Worm (Caenorhabditis elegans) whole organism, L4 larva: ENCODE measurements around the gene T04C9.3.

Experiments used
- T26A8.4 ChIP-seq: fragments of 200-800 bp; sonication (Bioruptor generic); IDR thresholded peaks from 2 replicates; pipeline ENCODE4 v1.3.6; 2022; ENCODE audit warnings: missing genetic modification characterization, missing compliant biosample characterization
- Y105C5A.15 ChIP-seq: fragments of 200-800 bp; sonication (Bioruptor generic); IDR thresholded peaks from 2 replicates; pipeline ENCODE4 v1.3.6; 2022; ENCODE audit warnings: missing genetic modification characterization, missing compliant biosample characterization
- aha-1 ChIP-seq: fragments of 150-350 bp; peaks from one replicate; lab custom pipeline; 2014; ENCODE audit warnings: missing biosample characterization, missing genetic modification characterization
- ceh-20 ChIP-seq: fragments of 200-800 bp; sonication (Bioruptor generic); IDR thresholded peaks from 2 replicates; pipeline ENCODE4 v1.3.6; 2022; ENCODE audit warnings: missing genetic modification reagents, missing genetic modification characterization, missing compliant biosample characterization
- ceh-44 ChIP-seq: fragments of 200-800 bp; sonication (Bioruptor generic); IDR thresholded peaks from 2 replicates; pipeline ENCODE4 v1.3.6; 2022; ENCODE audit warnings: missing genetic modification reagents, missing genetic modification characterization, missing compliant biosample characterization
- ctbp-1 ChIP-seq: fragments of 200-800 bp; sonication (Bioruptor generic); IDR thresholded peaks from 2 replicates; pipeline ENCODE4 v1.3.6; 2022; ENCODE audit warnings: missing genetic modification reagents, missing genetic modification characterization, missing compliant biosample characterization
- daf-12 ChIP-seq: fragments of 150-350 bp; optimal IDR thresholded peaks from 2 replicates; lab custom pipeline; 2014; ENCODE audit warnings: missing biosample characterization, missing genetic modification reagents, missing genetic modification characterization
- daf-16 ChIP-seq, 3 experiments: sonication (generic microtip); optimal IDR thresholded peaks; 2 replicates each; lab custom pipeline; 2016 to 2017; ENCODE audit warnings: missing genetic modification characterization in 3 of 3, missing genetic modification reagents in 3 of 3, mild to moderate bottlenecking in 2 of 3, missing compliant biosample characterization in 2 of 3, missing biosample characterization in 1 of 3, moderate library complexity in 1 of 3
- dmd-6 ChIP-seq: fragments of 200-800 bp; sonication (Bioruptor generic); IDR thresholded peaks from 2 replicates; pipeline ENCODE4 v1.3.6; 2022; ENCODE audit warnings: missing genetic modification reagents, missing genetic modification characterization, missing compliant biosample characterization
- dve-1 ChIP-seq: sonication (generic microtip); optimal IDR thresholded peaks from 2 replicates; lab custom pipeline; 2017; ENCODE audit warnings: antibody characterized with exemption, mild to moderate bottlenecking, missing genetic modification characterization, missing compliant biosample characterization; ENCODE audit not compliant: insufficient read depth
- egl-43 ChIP-seq: fragments of 200-800 bp; sonication (Bioruptor generic); IDR thresholded peaks from 2 replicates; pipeline ENCODE4 v1.3.6; 2022; ENCODE audit warnings: missing genetic modification reagents, missing genetic modification characterization, missing compliant biosample characterization
- fkh-10 ChIP-seq: fragments of 150-350 bp; optimal IDR thresholded peaks from 2 replicates; lab custom pipeline; 2014; ENCODE audit warnings: missing biosample characterization, missing genetic modification reagents, missing genetic modification characterization
- fos-1 ChIP-seq: fragments of 150-350 bp; optimal IDR thresholded peaks from 2 replicates; lab custom pipeline; 2014; ENCODE audit warnings: missing biosample characterization, missing genetic modification characterization
- gei-8 ChIP-seq: fragments of 200-800 bp; sonication (Bioruptor generic); optimal IDR thresholded peaks from 2 replicates; lab custom pipeline; 2018; ENCODE audit warnings: mild to moderate bottlenecking, missing genetic modification characterization, missing compliant biosample characterization
- hif-1 ChIP-seq, 2 experiments: sonication (generic microtip); optimal IDR thresholded peaks; 2 replicates each; lab custom pipeline; 2016 to 2017; ENCODE audit warnings: missing compliant biosample characterization in 2 of 2, missing genetic modification characterization in 2 of 2, missing genetic modification reagents in 2 of 2, missing genotype in 2 of 2, mild to moderate bottlenecking in 1 of 2
- hlh-11 ChIP-seq: fragments of 200-800 bp; sonication (Bioruptor generic); optimal IDR thresholded peaks from 2 replicates; lab custom pipeline; 2018; ENCODE audit warnings: mild to moderate bottlenecking, missing genetic modification characterization, missing compliant biosample characterization
- hlh-30 ChIP-seq: sonication (generic microtip); optimal IDR thresholded peaks from 2 replicates; lab custom pipeline; 2017; ENCODE audit warnings: antibody characterized with exemption, mild to moderate bottlenecking, missing genetic modification characterization, missing compliant biosample characterization; ENCODE audit not compliant: insufficient read depth
- hmg-1.1 ChIP-seq: fragments of 200-800 bp; sonication (Bioruptor generic); IDR thresholded peaks from 2 replicates; pipeline ENCODE4 v1.3.6; 2022; ENCODE audit warnings: missing genetic modification reagents, missing genetic modification characterization, missing compliant biosample characterization
- jun-1 ChIP-seq: fragments of 150-350 bp; optimal IDR thresholded peaks from 2 replicates; lab custom pipeline; 2014; ENCODE audit warnings: missing biosample characterization, missing genetic modification reagents, missing genetic modification characterization
- lin-13 ChIP-seq: fragments of 150-350 bp; optimal IDR thresholded peaks from 2 replicates; lab custom pipeline; 2014; ENCODE audit warnings: missing biosample characterization, missing genetic modification reagents, missing genetic modification characterization
- lin-29 ChIP-seq: fragments of 200-800 bp; sonication (Bioruptor generic); IDR thresholded peaks from 2 replicates; pipeline ENCODE4 v1.3.6; 2022; ENCODE audit warnings: missing genetic modification reagents, missing genetic modification characterization, missing compliant biosample characterization
- lin-39 ChIP-seq: fragments of 150-350 bp; optimal IDR thresholded peaks from 2 replicates; lab custom pipeline; 2014; ENCODE audit warnings: missing biosample characterization, missing genetic modification reagents, missing genetic modification characterization
- lsy-2 ChIP-seq, 2 experiments: fragments of 150-350 bp in 1 of 2; sonication (generic microtip) in 1 of 2; optimal IDR thresholded peaks; 2 replicates each; lab custom pipeline; 2014 to 2017; ENCODE audit warnings: missing biosample characterization in 2 of 2, missing genetic modification characterization in 2 of 2
- mep-1 ChIP-seq: fragments of 150-350 bp; sonication (generic microtip); optimal IDR thresholded peaks from 3 replicates; lab custom pipeline; 2014; ENCODE audit warnings: missing biosample characterization, missing genetic modification characterization
- mes-2 ChIP-seq: sonication (generic microtip); optimal IDR thresholded peaks from 2 replicates; lab custom pipeline; 2016; ENCODE audit warnings: missing genotype, mild to moderate bottlenecking, missing genetic modification characterization, missing compliant biosample characterization; ENCODE audit not compliant: poor library complexity, severe bottlenecking
- nhr-102 ChIP-seq: sonication (generic microtip); optimal IDR thresholded peaks from 2 replicates; lab custom pipeline; 2016; ENCODE audit warnings: mild to moderate bottlenecking, missing genetic modification characterization, moderate library complexity, missing compliant biosample characterization
- nhr-11 ChIP-seq: fragments of 150-350 bp; optimal IDR thresholded peaks from 2 replicates; lab custom pipeline; 2014; ENCODE audit warnings: missing biosample characterization, missing genetic modification characterization
- pha-4 ChIP-seq, 2 experiments: fragments of 150-350 bp in 1 of 2; fragments of 200-800 bp in 1 of 2; sonication (Bioruptor generic) in 1 of 2; IDR thresholded peaks in 1 of 2; optimal IDR thresholded peaks in 1 of 2; 2 replicates each; pipeline versions ENCODE4 v1.3.6 to Lab custom; 2014 to 2022; ENCODE audit warnings: missing genetic modification characterization in 2 of 2, missing genetic modification reagents in 2 of 2, missing biosample characterization in 1 of 2, missing compliant biosample characterization in 1 of 2
- php-3 ChIP-seq: fragments of 200-800 bp; sonication (Bioruptor generic); IDR thresholded peaks from 2 replicates; pipeline ENCODE4 v1.3.6; 2022; ENCODE audit warnings: missing genetic modification reagents, missing genetic modification characterization, missing compliant biosample characterization
- rbr-2 ChIP-seq: sonication (generic microtip); optimal IDR thresholded peaks from 2 replicates; lab custom pipeline; 2016; ENCODE audit warnings: missing genotype, missing genetic modification characterization, missing compliant biosample characterization
- set-16 ChIP-seq: fragments of 200-800 bp; sonication (Bioruptor generic); IDR thresholded peaks from 2 replicates; pipeline ENCODE4 v1.3.6; 2022; ENCODE audit warnings: missing genetic modification reagents, missing genetic modification characterization, missing compliant biosample characterization
- snpc-1.2 ChIP-seq: fragments of 200-800 bp; sonication (Bioruptor generic); IDR thresholded peaks from 2 replicates; pipeline ENCODE4 v1.3.6; 2022; ENCODE audit warnings: missing genetic modification reagents, missing genetic modification characterization, missing compliant biosample characterization
- tag-97 ChIP-seq: fragments of 200-800 bp; sonication (Bioruptor generic); IDR thresholded peaks from 2 replicates; pipeline ENCODE4 v1.3.6; 2022; ENCODE audit warnings: missing genetic modification characterization, missing compliant biosample characterization
- tra-1 ChIP-seq: fragments of 200-800 bp; sonication (Bioruptor generic); IDR thresholded peaks from 2 replicates; pipeline ENCODE4 v1.3.6; 2022; ENCODE audit warnings: missing genetic modification reagents, missing genetic modification characterization, missing compliant biosample characterization
- unc-130 ChIP-seq: sonication (generic microtip); optimal IDR thresholded peaks from 2 replicates; lab custom pipeline; 2016; ENCODE audit warnings: missing genetic modification reagents, missing genetic modification characterization, missing compliant biosample characterization
- unc-62 ChIP-seq, 3 experiments: fragments of 150-350 bp in 1 of 3; sonication (generic microtip); optimal IDR thresholded peaks in 2 of 3; peaks in 1 of 3; 1 replicate in 1 of 3; 2 replicates in 2 of 3; lab custom pipeline; 2014 to 2017; ENCODE audit warnings: missing biosample characterization in 3 of 3, missing genetic modification characterization in 3 of 3, missing genetic modification reagents in 3 of 3, missing genotype in 1 of 3
- vab-7 ChIP-seq: fragments of 200-800 bp; sonication (Bioruptor generic); IDR thresholded peaks from 2 replicates; pipeline ENCODE4 v1.3.6; 2022; ENCODE audit warnings: missing genetic modification reagents, missing genetic modification characterization, missing compliant biosample characterization
- zip-11 ChIP-seq: fragments of 200-800 bp; sonication (Bioruptor generic); IDR thresholded peaks from 2 replicates; pipeline ENCODE4 v1.3.6; 2022; ENCODE audit warnings: missing genetic modification characterization, missing compliant biosample characterization

The T04C9.3 gene

DNA sequence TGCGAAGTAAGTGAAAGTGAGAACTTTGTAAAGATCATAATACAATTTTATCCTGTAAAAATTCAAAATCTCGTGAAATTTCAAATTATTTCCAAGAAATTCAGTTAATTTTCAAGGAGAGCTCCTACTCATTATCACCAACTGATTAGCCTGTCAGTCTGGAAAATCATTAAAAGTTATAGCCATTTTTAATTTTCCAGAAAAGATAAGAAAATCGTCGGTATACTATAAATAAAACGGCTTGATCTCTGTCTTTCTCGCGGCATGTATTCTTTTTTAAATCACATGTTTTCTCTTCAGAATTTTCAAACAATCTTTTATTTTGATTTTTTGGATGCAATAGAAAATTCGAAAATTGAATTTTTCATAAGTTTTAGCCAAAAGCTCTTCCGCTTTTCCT, 36.5 kb upstream of the T04C9.3 start:
- peak; percentile 32; the same call in 1 of the 2 replicates for TF ChIP-seq dmd-6 (GFP tag; lab: Robert Waterston, UW)
- peak; percentile 60; the same call in 1 of the 2 replicates for TF ChIP-seq php-3 (GFP tag; lab: Robert Waterston, UW)
- TF ChIP-seq dve-1, result peak; percentile 43
- TF ChIP-seq lin-29, result no peak
- TF ChIP-seq nhr-102, result no peak

DNA sequence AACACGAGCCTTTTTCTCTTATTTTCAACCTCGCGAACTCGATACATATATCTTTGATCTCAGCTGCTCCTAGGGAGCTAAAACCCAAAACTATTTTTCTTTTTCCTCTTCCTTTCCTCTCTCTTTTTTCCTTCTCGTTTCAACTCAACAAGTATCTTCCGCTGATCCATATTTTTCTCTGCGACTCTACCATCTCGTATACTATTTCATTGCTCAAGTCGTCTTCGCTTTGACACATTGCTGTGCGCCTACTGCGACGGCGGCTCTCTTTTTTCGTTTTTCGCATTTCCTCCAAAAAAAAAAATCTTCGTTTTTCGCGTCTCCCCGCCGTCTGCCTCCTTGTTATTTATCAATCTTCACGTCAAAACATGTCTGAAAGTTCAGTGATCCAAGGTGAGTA, 35.6 kb upstream of the T04C9.3 start:
- TF ChIP-seq hif-1 (tag; optimal IDR thresholded peaks at IDR 0.05; lab: Kevin White, UChicago) (peak in 1 of 2 experiments; percentile 16), unc-62 (GFP tag; optimal IDR thresholded peaks at IDR 0.05 in 1 of 2; lab: Kevin White, UChicago) (peak in 1 of 2 experiments; percentile 94), unc-62 (tag; optimal IDR thresholded peaks at IDR 0.05; lab: Kevin White, UChicago) (no peak), Y105C5A.15 (GFP tag; lab: Robert Waterston, UW) (no peak), egl-43 (0 out of 2 replicates have a peak, but pooled peaks have one; percentile 5), zip-11 (GFP tag; lab: Robert Waterston, UW) (no peak), set-16 (GFP tag; lab: Robert Waterston, UW) (peak; percentile 48; the same call in 1 of the 2 replicates), T26A8.4 (GFP tag; lab: Robert Waterston, UW) (no peak), ceh-20 (GFP tag; lab: Robert Waterston, UW) (peak; percentile 56), ceh-44 (no peak), hlh-11 (tag; lab: Kevin White, UChicago) (peak; percentile 57), vab-7 (GFP tag; lab: Robert Waterston, UW) (no peak), hmg-1.1 (GFP tag; lab: Robert Waterston, UW) (peak; percentile 59), mes-2 (tag; lab: Kevin White, UChicago) (peak; percentile 20), fos-1 (tag; lab: Kevin White, UChicago) (no peak), jun-1 (tag; lab: Kevin White, UChicago) (no peak), tra-1 (no peak), lin-13 (no peak), pha-4 (GFP tag; IDR thresholded peaks at IDR 0.05; lab: Robert Waterston, UW) (peak; percentile 42; the same call in 1 of the 2 replicates), pha-4 (tag; optimal IDR thresholded peaks at IDR 0.05; lab: Kevin White, UChicago) (no peak), lsy-2 (tag; optimal IDR thresholded peaks at IDR 0.05; lab: Kevin White, UChicago) (peak in 1 of 2 experiments; percentile 44), hlh-30 (tag; lab: Kevin White, UChicago) (peak; percentile 2), rbr-2 (peak; percentile 36), daf-12 (tag; lab: Kevin White, UChicago) (no peak), nhr-11 (tag; lab: Kevin White, UChicago) (peak; percentile 4), unc-130 (GFP tag; lab: Kevin White, UChicago) (no peak), snpc-1.2 (GFP tag; lab: Robert Waterston, UW) (no peak), ctbp-1 (GFP tag; lab: Robert Waterston, UW) (peak; percentile 50; the same call in 1 of the 2 replicates), fkh-10 (peak; percentile 76), dmd-6 (GFP tag; lab: Robert Waterston, UW) (peak; percentile 10; the same call in 1 of the 2 replicates), aha-1 (tag; lab: Kevin White, UChicago) (peak; percentile 94), lin-39 (tag; lab: Kevin White, UChicago) (no peak), mep-1 (peak; percentile 54), tag-97 (GFP tag; lab: Robert Waterston, UW) (no peak), gei-8 (GFP tag; lab: Kevin White, UChicago) (no peak), daf-16 (GFP tag; optimal IDR thresholded peaks at IDR 0.05; lab: Kevin White, UChicago) (peak in 1 of 2 experiments; percentile 56), daf-16 (tag; optimal IDR thresholded peaks at IDR 0.05; lab: Kevin White, UChicago) (no peak)
